Worm (Caenorhabditis elegans) whole organism, midembryonic: ENCODE measurements around the gene nlp-36.

Source experiments
- T22C8.4 ChIP-seq: fragments of 200-800 bp; sonication (Bioruptor generic); IDR thresholded peaks from 2 replicates; pipeline ENCODE4 v1.3.6; 2022; ENCODE audit warnings: missing genetic modification characterization, missing compliant biosample characterization
- cog-1 ChIP-seq: sonication (generic microtip); optimal IDR thresholded peaks from 2 replicates; lab custom pipeline; 2016; ENCODE audit warnings: missing genetic modification characterization, missing compliant biosample characterization
- flt-1 ChIP-seq: fragments of 200-800 bp; sonication (Bioruptor generic); IDR thresholded peaks from 2 replicates; pipeline ENCODE4 v1.3.6; 2022; ENCODE audit warnings: missing genetic modification characterization, missing compliant biosample characterization
- klf-2 ChIP-seq: fragments of 200-800 bp; sonication (Bioruptor generic); conservative IDR thresholded peaks from 2 replicates; pipeline ENCODE4 v1.3.6; 2022; ENCODE audit warnings: missing genetic modification reagents, missing genetic modification characterization, missing compliant biosample characterization
- med-1 ChIP-seq: sonication (generic microtip); optimal IDR thresholded peaks from 2 replicates; lab custom pipeline; 2017; ENCODE audit warnings: missing genetic modification characterization, mild to moderate bottlenecking, missing compliant biosample characterization, antibody characterized with exemption, missing genetic modification reagents; ENCODE audit not compliant: insufficient read depth
- ref-1 ChIP-seq: fragments of 200-800 bp; sonication (Bioruptor generic); conservative IDR thresholded peaks from 2 replicates; pipeline ENCODE4 v1.3.6; 2022; ENCODE audit warnings: missing genetic modification reagents, missing genetic modification characterization, missing compliant biosample characterization
- tab-1 ChIP-seq: fragments of 200-800 bp; sonication (Bioruptor generic); IDR thresholded peaks from 2 replicates; pipeline ENCODE4 v1.3.6; 2022; ENCODE audit warnings: missing genetic modification characterization, missing compliant biosample characterization
- ztf-23 ChIP-seq: fragments of 200-800 bp; sonication (Bioruptor generic); IDR thresholded peaks from 2 replicates; pipeline ENCODE4 v1.3.6; 2022; ENCODE audit warnings: missing genetic modification reagents, missing genetic modification characterization, missing compliant biosample characterization
- ztf-29 ChIP-seq: fragments of 200-800 bp; sonication (Bioruptor generic); IDR thresholded peaks from 2 replicates; pipeline ENCODE4 v1.3.6; 2022; ENCODE audit warnings: missing genetic modification reagents, missing genetic modification characterization, missing compliant biosample characterization

nlp-36 gene

DNA sequence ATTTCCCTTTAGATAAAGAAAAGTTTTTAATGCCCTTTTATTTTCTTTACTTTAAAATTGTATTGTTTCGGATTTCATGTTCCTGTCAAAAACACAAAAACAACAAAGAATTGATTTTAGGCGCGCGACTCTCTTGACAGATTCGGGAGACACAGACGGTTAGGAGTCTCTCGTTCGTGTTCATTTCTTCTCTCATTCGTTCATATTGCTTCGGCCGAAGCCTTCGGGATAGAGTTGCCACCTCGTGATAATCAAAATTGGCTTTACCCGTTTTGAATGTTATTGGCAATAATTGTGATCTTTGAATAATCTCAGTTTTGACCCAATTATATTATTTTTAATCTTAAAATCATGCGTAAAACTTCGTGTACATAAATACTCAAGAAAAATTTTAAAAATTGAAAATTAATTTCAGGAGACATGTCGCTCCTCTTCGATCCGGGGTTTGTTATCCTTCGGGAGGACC, 22.6 kb downstream of the nlp-36 start, which contains the start of gene F55H2.5:
F55H2.5 (plus strand) TSS at position 416 of the 466 bp plus-strand sequence.
- TF ChIP-seq tab-1 (GFP tag; lab: Robert Waterston, UW) (no peak), cog-1 (tag; lab: Kevin White, UChicago) (no peak), ztf-23 (GFP tag; lab: Robert Waterston, UW) (no peak), ztf-29 (no peak), flt-1 (no peak), med-1 (GFP tag; lab: Kevin White, UChicago) (no peak)

DNA sequence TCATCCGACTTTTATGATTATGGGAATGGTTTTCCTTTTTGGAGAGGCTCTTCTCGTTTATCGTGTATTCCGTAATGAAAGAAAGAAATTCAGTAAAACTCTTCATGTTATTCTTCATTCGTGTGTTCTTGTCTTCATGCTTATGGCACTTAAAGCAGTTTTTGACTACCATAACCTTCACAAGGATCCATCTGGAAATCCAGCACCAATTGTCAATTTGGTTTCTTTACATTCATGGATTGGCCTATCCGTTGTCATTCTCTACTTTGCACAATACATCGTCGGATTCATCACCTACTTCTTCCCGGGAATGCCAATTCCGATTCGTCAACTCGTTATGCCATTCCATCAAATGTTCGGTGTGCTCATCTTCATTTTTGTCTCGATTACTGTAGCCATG, 23.1 kb downstream of the nlp-36 start:
- TF ChIP-seq tab-1 (GFP tag; lab: Robert Waterston, UW): no peak
- TF ChIP-seq klf-2 (GFP tag; lab: Robert Waterston, UW): no peak
- TF ChIP-seq T22C8.4 (GFP tag; lab: Robert Waterston, UW): no peak
- no peak for TF ChIP-seq ztf-23 (GFP tag; lab: Robert Waterston, UW)
- TF ChIP-seq cog-1 (tag; lab: Kevin White, UChicago): no peak
- TF ChIP-seq ztf-29: no peak
- TF ChIP-seq med-1 (GFP tag; lab: Kevin White, UChicago): no peak
- no peak for TF ChIP-seq ref-1 (GFP tag; lab: Robert Waterston, UW)
- no peak for TF ChIP-seq flt-1

DNA sequence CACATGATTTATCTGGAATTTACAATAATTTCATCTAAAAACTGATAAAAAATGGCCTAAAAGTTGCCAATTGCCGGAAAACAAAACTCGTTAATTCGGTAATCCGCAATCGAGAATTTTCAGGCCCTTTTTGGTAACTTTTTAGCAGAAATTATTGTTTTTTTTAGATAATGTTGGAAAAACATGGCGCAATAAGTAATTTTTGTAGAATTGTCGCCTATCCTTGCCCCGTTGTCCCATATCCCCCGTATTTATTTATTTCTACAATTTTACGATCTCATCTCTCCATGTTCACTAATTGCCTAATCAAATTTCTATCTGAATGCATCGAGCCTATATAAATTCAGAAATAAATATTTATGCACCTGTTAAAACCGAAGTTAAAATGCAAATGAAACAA, 24.5 kb downstream of the nlp-36 start:
- TF ChIP-seq ztf-23 (GFP tag; lab: Robert Waterston, UW) (no peak), klf-2 (GFP tag; lab: Robert Waterston, UW) (no peak), T22C8.4 (GFP tag; lab: Robert Waterston, UW) (no peak), flt-1 (no peak), cog-1 (tag; lab: Kevin White, UChicago) (no peak), ref-1 (GFP tag; lab: Robert Waterston, UW) (no peak), tab-1 (GFP tag; lab: Robert Waterston, UW) (no peak), med-1 (GFP tag; lab: Kevin White, UChicago) (no peak), ztf-29 (no peak)

DNA sequence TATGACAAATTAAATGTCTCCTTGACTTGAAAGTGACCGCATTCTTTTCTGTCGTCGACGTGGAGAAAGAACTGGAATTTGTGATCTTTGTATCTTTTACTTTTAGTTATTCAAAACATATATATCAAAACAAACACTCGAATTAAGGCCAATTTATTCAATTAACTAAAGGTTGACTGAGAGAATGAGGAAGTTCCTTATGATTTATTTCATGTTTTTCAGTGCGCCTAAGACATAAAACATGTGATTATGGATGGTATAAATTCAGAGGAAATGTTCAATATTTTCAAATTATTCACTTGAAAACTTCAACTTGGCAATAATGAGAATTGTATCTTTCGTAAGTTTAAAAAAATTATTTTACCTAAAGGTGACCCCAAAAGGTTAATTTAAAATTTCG, 25.0 kb downstream of the nlp-36 start, which contains the start of gene F55H2.8:
F55H2.8 (plus strand) TSS at position 301 of the 400 bp plus-strand sequence.
- TF ChIP-seq med-1 (GFP tag; lab: Kevin White, UChicago): no peak
- no peak for TF ChIP-seq ref-1 (GFP tag; lab: Robert Waterston, UW)
- no peak for TF ChIP-seq ztf-29

DNA sequence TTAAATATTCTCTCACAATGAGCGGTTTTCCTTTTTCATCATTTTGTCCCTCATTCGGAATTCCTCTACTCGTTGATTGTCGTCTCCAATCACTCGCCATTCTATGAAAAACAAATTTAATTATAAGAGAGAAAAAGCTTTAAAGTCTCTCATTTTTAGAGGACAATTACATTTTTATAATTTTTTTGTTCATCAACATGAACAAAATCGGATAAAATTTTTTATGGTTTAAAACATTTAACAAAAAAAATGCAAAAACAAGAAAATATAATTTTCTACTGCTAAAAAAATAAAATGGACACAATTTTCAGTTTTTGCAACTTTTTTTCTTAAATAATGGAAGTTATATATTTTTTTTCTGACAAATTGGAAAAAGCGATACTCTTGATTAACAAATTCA, 27.6 kb downstream of the nlp-36 start, which contains the start of gene F55H2.7:
F55H2.7 (minus strand) TSS at position 101 of the 400 bp plus-strand sequence.
- TF ChIP-seq T22C8.4 (GFP tag; lab: Robert Waterston, UW): no peak
- no peak for TF ChIP-seq tab-1 (GFP tag; lab: Robert Waterston, UW)
- no peak for TF ChIP-seq med-1 (GFP tag; lab: Kevin White, UChicago)
- TF ChIP-seq ref-1 (GFP tag; lab: Robert Waterston, UW): no peak
- no peak for TF ChIP-seq ztf-29
- TF ChIP-seq klf-2 (GFP tag; lab: Robert Waterston, UW): no peak
- no peak for TF ChIP-seq ztf-23 (GFP tag; lab: Robert Waterston, UW)
- no peak for TF ChIP-seq flt-1
- TF ChIP-seq cog-1 (tag; lab: Kevin White, UChicago): no peak

DNA sequence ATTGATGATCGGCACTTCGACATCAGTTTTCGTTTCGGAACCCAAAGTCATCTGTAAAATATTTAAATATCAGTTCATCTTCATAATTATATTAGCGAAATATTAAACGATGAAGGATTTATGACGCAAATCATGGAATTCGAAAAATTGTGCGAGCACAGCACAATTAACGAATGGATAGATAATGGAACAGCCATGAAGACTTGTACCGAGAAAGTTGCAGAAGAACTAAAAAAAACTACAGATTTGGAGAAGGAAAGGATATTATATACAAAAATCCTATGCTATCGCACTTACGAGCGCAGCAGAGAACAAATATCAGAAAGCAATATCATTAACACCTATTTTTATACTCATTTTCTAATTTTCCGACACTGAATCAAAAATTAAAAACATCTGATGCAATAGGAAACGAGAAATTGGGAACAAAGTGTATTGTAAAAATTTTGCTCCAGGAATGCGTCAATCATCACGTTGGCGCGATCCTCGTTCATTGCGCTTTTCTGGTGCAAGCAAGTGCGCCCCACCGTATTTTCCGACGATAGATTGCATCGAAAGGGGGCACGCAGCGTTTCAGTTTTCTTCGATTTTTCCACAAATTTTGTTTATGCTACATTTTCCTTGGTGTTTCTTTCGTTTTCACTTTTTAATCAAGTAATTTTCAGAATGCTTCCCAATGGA, 33.0 kb downstream of the nlp-36 start, which contains the start of the genes clu-1 and prp-40:
clu-1 (minus strand) TSS at position 51 of the 681 bp plus-strand sequence.
prp-40 (plus strand) TSS at position 666 of the 681 bp plus-strand sequence.
- TF ChIP-seq med-1 (GFP tag; lab: Kevin White, UChicago): no peak
- no peak for TF ChIP-seq T22C8.4 (GFP tag; lab: Robert Waterston, UW)
- TF ChIP-seq cog-1 (tag; lab: Kevin White, UChicago): peak; percentile 63
- no peak for TF ChIP-seq tab-1 (GFP tag; lab: Robert Waterston, UW)

DNA sequence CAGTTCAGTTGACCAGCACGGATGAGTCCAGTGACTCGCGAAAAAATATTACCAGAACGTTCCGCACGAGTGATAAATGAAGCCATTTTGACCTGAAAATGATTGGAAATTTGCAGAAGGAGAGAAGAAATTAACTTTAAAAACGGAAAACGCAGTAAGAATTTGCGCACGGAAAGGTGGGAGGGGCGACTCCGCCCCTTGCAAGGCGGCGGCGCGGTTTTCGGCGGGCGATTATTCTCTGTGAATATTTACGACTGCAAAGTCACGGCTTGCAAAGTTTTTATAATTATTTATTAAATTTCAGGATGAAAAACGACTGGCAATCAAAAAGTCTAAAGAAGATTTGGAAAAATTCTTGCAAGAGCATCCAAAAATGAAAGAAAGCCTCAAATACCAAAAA, 35.0 kb downstream of the nlp-36 start, which contains the start of gene mrps-23:
mrps-23 (minus strand) TSS at position 92 of the 400 bp plus-strand sequence.
- TF ChIP-seq cog-1 (tag; lab: Kevin White, UChicago) (no peak), ztf-23 (GFP tag; lab: Robert Waterston, UW) (0 out of 2 replicates have a peak, but pooled peaks have one; percentile 62), ref-1 (GFP tag; lab: Robert Waterston, UW) (no peak), flt-1 (peak; percentile 49)

DNA sequence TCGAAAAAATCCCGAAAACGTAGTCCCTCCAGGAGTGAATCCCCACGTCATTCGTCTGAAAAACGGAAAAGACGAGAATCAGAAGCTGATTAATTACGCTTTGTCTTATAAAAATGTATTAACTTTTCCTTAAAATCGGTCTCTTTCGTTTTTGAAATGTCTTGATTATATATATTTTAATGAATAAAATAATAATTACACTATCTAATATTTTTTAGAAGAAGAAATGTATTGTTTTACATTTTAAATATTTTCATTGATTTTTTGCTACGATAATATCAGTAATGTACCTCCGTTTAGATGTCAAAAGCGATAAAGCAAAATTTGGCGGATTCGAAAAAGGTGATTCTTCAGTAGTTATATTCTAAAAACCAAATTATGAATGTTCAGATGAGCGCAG, 36.7 kb downstream of the nlp-36 start, which contains the start of gene trpp-3:
trpp-3 (plus strand) TSS at position 301 of the 400 bp plus-strand sequence.
- no peak for TF ChIP-seq klf-2 (GFP tag; lab: Robert Waterston, UW)
- no peak for TF ChIP-seq ztf-23 (GFP tag; lab: Robert Waterston, UW)
- TF ChIP-seq ztf-29: no peak
- no peak for TF ChIP-seq med-1 (GFP tag; lab: Kevin White, UChicago)
- no peak for TF ChIP-seq cog-1 (tag; lab: Kevin White, UChicago)
- TF ChIP-seq ref-1 (GFP tag; lab: Robert Waterston, UW): no peak
- TF ChIP-seq flt-1: no peak
- no peak for TF ChIP-seq T22C8.4 (GFP tag; lab: Robert Waterston, UW)
- TF ChIP-seq tab-1 (GFP tag; lab: Robert Waterston, UW): no peak

DNA sequence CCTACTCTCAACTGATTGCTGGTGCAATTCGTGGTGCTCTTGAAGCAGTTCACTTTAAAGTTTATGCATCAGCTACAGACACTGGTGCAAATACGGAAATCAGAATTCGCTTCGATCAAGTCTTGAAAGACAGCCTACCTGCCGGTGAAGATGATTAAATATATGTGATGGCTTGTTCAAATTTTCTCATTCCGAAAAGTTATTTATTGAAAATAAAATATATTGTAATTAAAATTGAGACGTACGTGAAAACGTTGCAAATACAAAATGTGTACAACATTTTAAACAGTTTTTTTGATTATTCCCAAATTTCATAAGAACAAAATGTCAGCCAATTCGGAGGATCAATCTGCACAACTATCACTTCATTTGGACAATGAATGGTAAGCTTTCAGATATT, 38.3 kb downstream of the nlp-36 start, which contains the start of gene ZK1098.6:
ZK1098.6 (plus strand) TSS at position 301 of the 400 bp plus-strand sequence.
- TF ChIP-seq ztf-29: no peak
- no peak for TF ChIP-seq tab-1 (GFP tag; lab: Robert Waterston, UW)
- no peak for TF ChIP-seq cog-1 (tag; lab: Kevin White, UChicago)
- TF ChIP-seq ref-1 (GFP tag; lab: Robert Waterston, UW): no peak
- no peak for TF ChIP-seq flt-1
- no peak for TF ChIP-seq ztf-23 (GFP tag; lab: Robert Waterston, UW)
- no peak for TF ChIP-seq T22C8.4 (GFP tag; lab: Robert Waterston, UW)
- TF ChIP-seq med-1 (GFP tag; lab: Kevin White, UChicago): no peak
- TF ChIP-seq klf-2 (GFP tag; lab: Robert Waterston, UW): no peak
